Fruit fly (Drosophila melanogaster) whole organism, embryonic: ENCODE data around the gene CG34057.
A peak's percentile ranks its signal among the peaks of the same experiment; 100 is the strongest.

Experiments used
- CG13296 ChIP-seq: fragments of 200-800 bp; sonication (Bioruptor generic); optimal IDR thresholded peaks from 3 replicates; lab custom pipeline; 2018; ENCODE audit warnings: missing biosample characterization, mild to moderate bottlenecking, missing genetic modification characterization
- CG14710 ChIP-seq: fragments of 200-800 bp; sonication (Bioruptor generic); optimal IDR thresholded peaks from 3 replicates; lab custom pipeline; 2019; ENCODE audit warnings: missing biosample characterization, mild to moderate bottlenecking, missing genetic modification characterization, moderate library complexity
- CG15601 ChIP-seq: fragments of 200-800 bp; sonication (Bioruptor generic); optimal IDR thresholded peaks from 3 replicates; lab custom pipeline; 2019; ENCODE audit warnings: missing biosample characterization, mild to moderate bottlenecking, missing genetic modification characterization, moderate library complexity
- CG5180 ChIP-seq: fragments of 200-800 bp; sonication (Bioruptor generic); optimal IDR thresholded peaks from 3 replicates; lab custom pipeline; 2017; ENCODE audit warnings: missing biosample characterization, missing genetic modification characterization, mild to moderate bottlenecking, moderate library complexity, missing genetic modification reagents
- CG8290 ChIP-seq, 3 experiments: fragments of 200-800 bp; sonication (Bioruptor generic); optimal IDR thresholded peaks; 2 replicates each; lab custom pipeline; 2016 to 2019; ENCODE audit warnings: missing biosample characterization in 3 of 3, missing genetic modification characterization in 3 of 3, mild to moderate bottlenecking in 2 of 3, moderate library complexity in 1 of 3
- Neu2 ChIP-seq: fragments of 200-800 bp; sonication (Bioruptor generic); optimal IDR thresholded peaks from 3 replicates; lab custom pipeline; 2016; ENCODE audit warnings: missing biosample characterization, missing genetic modification characterization, borderline replicate concordance
- Oaz ChIP-seq: fragments of 200-800 bp; sonication (Bioruptor generic); IDR thresholded peaks from 2 replicates; pipeline ENCODE4 v1.3.6; 2022; ENCODE audit warnings: missing biosample characterization, missing genetic modification characterization
- ash1 ChIP-seq: fragments of 200-800 bp; sonication (Bioruptor generic); optimal IDR thresholded peaks from 2 replicates; lab custom pipeline; 2018; ENCODE audit warnings: missing biosample characterization, mild to moderate bottlenecking, missing genetic modification characterization
- dm ChIP-seq: fragments of 200-800 bp; sonication (Bioruptor generic); optimal IDR thresholded peaks from 3 replicates; lab custom pipeline; 2016; ENCODE audit warnings: missing biosample characterization, missing genetic modification characterization
- onecut ChIP-seq: fragments of 200-800 bp; sonication (Bioruptor generic); IDR thresholded peaks from 2 replicates; pipeline ENCODE4 v1.3.6; 2022; ENCODE audit warnings: missing biosample characterization, missing genetic modification characterization
- row ChIP-seq: fragments of 200-800 bp; sonication (Bioruptor generic); IDR thresholded peaks from 3 replicates; pipeline ENCODE4 v1.3.6; 2022; ENCODE audit warnings: missing biosample characterization, missing genetic modification characterization

DNA sequence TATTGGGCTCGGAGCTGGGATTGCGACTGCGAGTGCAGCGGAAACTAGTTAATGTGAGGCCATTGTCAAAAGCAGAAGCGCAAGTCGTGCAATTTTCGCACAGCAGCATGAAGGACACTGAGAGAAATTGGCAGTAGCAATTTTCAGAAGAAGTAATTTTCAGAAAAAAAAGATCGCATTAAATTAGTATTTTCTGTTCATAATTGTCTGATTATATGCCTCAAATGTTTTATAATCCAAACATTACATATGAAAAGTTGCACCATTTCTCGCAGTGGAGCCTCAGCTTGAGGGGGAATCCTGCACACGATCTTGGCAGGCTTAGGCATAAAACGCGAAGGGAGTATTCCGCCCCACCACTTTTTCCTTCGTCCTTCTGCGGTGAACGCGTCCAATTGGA lies 7.2 kb downstream of the CG34057 start:
- TF ChIP-seq CG5180 (GFP tag; lab: Kevin White, UChicago) = peak; percentile 28
- TF ChIP-seq dm = peak; percentile 5
- TF ChIP-seq Oaz (GFP tag; lab: Robert Waterston, UW) = no peak
- TF ChIP-seq CG13296 (GFP tag; lab: Kevin White, UChicago) = no peak
- peak; percentile 49 for TF ChIP-seq CG14710
- peak; percentile 54 for TF ChIP-seq onecut (GFP tag; lab: Robert Waterston, UW)
- peak; percentile 76 for TF ChIP-seq row (GFP tag; lab: Robert Waterston, UW)
- TF ChIP-seq CG15601 (tag; lab: Kevin White, UChicago) = peak; percentile 75
- peak; percentile 24 for TF ChIP-seq CG8290 (GFP tag; optimal IDR thresholded peaks at IDR 0.05; lab: Kevin White, UChicago)
- TF ChIP-seq CG8290 (tag; optimal IDR thresholded peaks at IDR 0.05; lab: Kevin White, UChicago) = peak in 1 of 2 experiments; percentile 50
- no peak for TF ChIP-seq Neu2 (GFP tag; lab: Kevin White, UChicago)
- TF ChIP-seq ash1 (GFP tag; lab: Kevin White, UChicago) = no peak
